Worm (Caenorhabditis elegans): ENCODE measurements around the gene T28D9.1.

The T28D9.1 gene

DNA sequence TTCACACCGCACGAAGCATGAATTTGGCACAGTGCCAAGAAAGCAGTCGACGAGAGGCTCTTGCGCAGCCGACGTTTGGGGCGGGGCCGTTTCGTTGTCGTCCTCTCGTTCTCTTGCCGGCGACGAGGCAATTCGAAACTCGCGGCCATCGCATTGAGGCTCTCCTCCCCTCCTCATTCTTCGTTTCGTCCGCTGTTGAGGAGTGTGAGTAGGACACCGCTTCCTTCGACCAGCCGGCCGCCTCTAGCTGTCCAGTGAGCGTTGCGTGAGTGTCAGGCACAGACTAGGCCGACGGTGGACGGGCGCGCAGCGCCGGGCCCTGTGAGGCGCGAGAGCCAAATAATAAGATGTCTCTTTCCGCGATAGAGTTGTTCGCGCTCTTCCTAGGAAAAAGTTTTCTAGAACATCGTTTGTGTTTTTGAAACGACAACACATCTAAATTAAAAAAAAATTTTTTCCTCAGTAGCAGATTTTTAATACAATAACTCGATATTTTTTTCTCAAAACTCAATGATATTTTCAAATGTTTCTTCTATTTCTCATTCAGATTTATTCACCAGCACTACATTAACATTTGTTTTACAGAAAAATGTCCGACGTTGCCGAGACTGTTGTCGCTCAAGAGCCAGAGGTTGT is at the start of gene T28D9.1, which contains the start of gene T28D9.11:
T28D9.1 (plus strand) TSS at position 586 of the 636 bp plus-strand sequence.
T28D9.11 (minus strand) TSS at position 177 of the 636 bp plus-strand sequence.
- peak; percentile 24 for TF ChIP-seq aly-1 (tag; optimal IDR thresholded peaks at IDR 0.05)
- TF ChIP-seq B0310.2 (tag; optimal IDR thresholded peaks at IDR 0.05), result peak; percentile 72
- no peak for TF ChIP-seq ets-7 (tag; optimal IDR thresholded peaks at IDR 0.05)
- TF ChIP-seq hmg-4 (GFP tag; optimal IDR thresholded peaks at IDR 0.05), result peak; percentile 80
- peak; percentile 60; the same call in 1 of the 2 replicates for TF ChIP-seq pes-1 (GFP tag; IDR thresholded peaks at IDR 0.05)
- TF ChIP-seq ama-1 (optimal IDR thresholded peaks at IDR 0.05), result no peak
- peak; percentile 39; the same call in 1 of the 2 replicates for TF ChIP-seq tbx-37 (GFP tag; conservative IDR thresholded peaks at IDR 0.05)
- no peak for TF ChIP-seq ceh-13 (GFP tag; optimal IDR thresholded peaks at IDR 0.05)
- TF ChIP-seq flt-1 (GFP tag; IDR thresholded peaks at IDR 0.05), result peak; percentile 33; the same call in 1 of the 2 replicates
- TF ChIP-seq F13C5.2 (tag; optimal IDR thresholded peaks at IDR 0.05), result no peak
- no peak for TF ChIP-seq sea-1 (GFP tag; conservative IDR thresholded peaks at IDR 0.05)
- no peak for TF ChIP-seq tbx-11 (GFP tag; IDR thresholded peaks at IDR 0.05)
- TF ChIP-seq hmbx-1 (tag; optimal IDR thresholded peaks at IDR 0.05), result no peak
- TF ChIP-seq hnd-1 (tag; optimal IDR thresholded peaks at IDR 0.05), result no peak
- TF ChIP-seq tra-4 (tag; optimal IDR thresholded peaks at IDR 0.05), result no peak
- TF ChIP-seq scrt-1 (GFP tag; IDR thresholded peaks at IDR 0.05), result 0 out of 2 replicates have a peak, but pooled peaks have one; percentile 59
- no peak for TF ChIP-seq ceh-36 (tag; optimal IDR thresholded peaks at IDR 0.05)

ce11 chrII:6443710-6444109 is 48.5 kb upstream of the T28D9.1 start, which contains the start of gene K06A1.2:
Gene K06A1.2, plus strand, starts transcription at chrII:6444010.
- TF ChIP-seq hmbx-1 (tag; optimal IDR thresholded peaks at IDR 0.05), result no peak
- TF ChIP-seq tbx-11 (GFP tag; IDR thresholded peaks at IDR 0.05), result no peak
- no peak for TF ChIP-seq hnd-1 (tag; optimal IDR thresholded peaks at IDR 0.05)

ce11 chrII:6448189-6448588 is 44.0 kb upstream of the T28D9.1 start:
- no peak for TF ChIP-seq tbx-11 (GFP tag; IDR thresholded peaks at IDR 0.05)
- TF ChIP-seq sea-1 (GFP tag; conservative IDR thresholded peaks at IDR 0.05), result no peak
- no peak for TF ChIP-seq hmbx-1 (tag; optimal IDR thresholded peaks at IDR 0.05)
- TF ChIP-seq ceh-13 (GFP tag; optimal IDR thresholded peaks at IDR 0.05), result no peak
- no peak for TF ChIP-seq scrt-1 (GFP tag; IDR thresholded peaks at IDR 0.05)
- TF ChIP-seq hnd-1 (tag; optimal IDR thresholded peaks at IDR 0.05), result no peak
- no peak for TF ChIP-seq tra-4 (tag; optimal IDR thresholded peaks at IDR 0.05)
- TF ChIP-seq pes-1 (GFP tag; IDR thresholded peaks at IDR 0.05), result no peak
- no peak for TF ChIP-seq aly-1 (tag; optimal IDR thresholded peaks at IDR 0.05)

ce11 chrII:6448656-6449055 is 43.5 kb upstream of the T28D9.1 start:
- no peak for TF ChIP-seq tbx-11 (GFP tag; IDR thresholded peaks at IDR 0.05)
- TF ChIP-seq F13C5.2 (tag; optimal IDR thresholded peaks at IDR 0.05), result no peak
- TF ChIP-seq hnd-1 (tag; optimal IDR thresholded peaks at IDR 0.05), result no peak
- TF ChIP-seq B0310.2 (tag; optimal IDR thresholded peaks at IDR 0.05), result no peak
- no peak for TF ChIP-seq hmbx-1 (tag; optimal IDR thresholded peaks at IDR 0.05)
- no peak for TF ChIP-seq pes-1 (GFP tag; IDR thresholded peaks at IDR 0.05)
- no peak for TF ChIP-seq tbx-37 (GFP tag; conservative IDR thresholded peaks at IDR 0.05)
- no peak for TF ChIP-seq ets-7 (tag; optimal IDR thresholded peaks at IDR 0.05)
- TF ChIP-seq scrt-1 (GFP tag; IDR thresholded peaks at IDR 0.05), result no peak
- TF ChIP-seq ceh-13 (GFP tag; optimal IDR thresholded peaks at IDR 0.05), result no peak
- TF ChIP-seq flt-1 (GFP tag; IDR thresholded peaks at IDR 0.05), result no peak
- TF ChIP-seq ceh-36 (tag; optimal IDR thresholded peaks at IDR 0.05), result no peak
- no peak for TF ChIP-seq hmg-4 (GFP tag; optimal IDR thresholded peaks at IDR 0.05)
- TF ChIP-seq tra-4 (tag; optimal IDR thresholded peaks at IDR 0.05), result no peak
- TF ChIP-seq ama-1 (optimal IDR thresholded peaks at IDR 0.05), result no peak
- TF ChIP-seq aly-1 (tag; optimal IDR thresholded peaks at IDR 0.05), result no peak
- TF ChIP-seq sea-1 (GFP tag; conservative IDR thresholded peaks at IDR 0.05), result no peak

- TF ChIP-seq tbx-37 (GFP tag; conservative IDR thresholded peaks at IDR 0.05) (no peak), scrt-1 (GFP tag; IDR thresholded peaks at IDR 0.05) (no peak), aly-1 (tag; optimal IDR thresholded peaks at IDR 0.05) (no peak), pes-1 (GFP tag; IDR thresholded peaks at IDR 0.05) (no peak), ama-1 (optimal IDR thresholded peaks at IDR 0.05) (no peak), ceh-36 (tag; optimal IDR thresholded peaks at IDR 0.05) (no peak), hmbx-1 (tag; optimal IDR thresholded peaks at IDR 0.05) (no peak), hmg-4 (GFP tag; optimal IDR thresholded peaks at IDR 0.05) (no peak), sea-1 (GFP tag; conservative IDR thresholded peaks at IDR 0.05) (no peak), flt-1 (GFP tag; IDR thresholded peaks at IDR 0.05) (no peak), hnd-1 (tag; optimal IDR thresholded peaks at IDR 0.05) (no peak), F13C5.2 (tag; optimal IDR thresholded peaks at IDR 0.05) (no peak), ets-7 (tag; optimal IDR thresholded peaks at IDR 0.05) (no peak), tra-4 (tag; optimal IDR thresholded peaks at IDR 0.05) (no peak), B0310.2 (tag; optimal IDR thresholded peaks at IDR 0.05) (no peak), ceh-13 (GFP tag; optimal IDR thresholded peaks at IDR 0.05) (no peak), tbx-11 (GFP tag; IDR thresholded peaks at IDR 0.05) (no peak)
These were observed 42.5 kb upstream of the T28D9.1 start, which contains the start of gene nhr-22 for ce11 chrII:6449656-6450055. Gene nhr-22, minus strand, starts transcription at chrII:6449792.

- TF ChIP-seq hmg-4 (GFP tag; optimal IDR thresholded peaks at IDR 0.05), result no peak
- TF ChIP-seq pes-1 (GFP tag; IDR thresholded peaks at IDR 0.05), result no peak
- TF ChIP-seq ceh-36 (tag; optimal IDR thresholded peaks at IDR 0.05), result peak; percentile 11
- no peak for TF ChIP-seq ceh-13 (GFP tag; optimal IDR thresholded peaks at IDR 0.05)
- no peak for TF ChIP-seq sea-1 (GFP tag; conservative IDR thresholded peaks at IDR 0.05)
- TF ChIP-seq ama-1 (optimal IDR thresholded peaks at IDR 0.05), result no peak
- no peak for TF ChIP-seq hnd-1 (tag; optimal IDR thresholded peaks at IDR 0.05)
These were observed 38.8 kb upstream of the T28D9.1 start, which contains the start of gene atg-16.2 for ce11 chrII:6453341-6453806. Gene atg-16.2, minus strand, starts transcription at chrII:6453391.

DNA sequence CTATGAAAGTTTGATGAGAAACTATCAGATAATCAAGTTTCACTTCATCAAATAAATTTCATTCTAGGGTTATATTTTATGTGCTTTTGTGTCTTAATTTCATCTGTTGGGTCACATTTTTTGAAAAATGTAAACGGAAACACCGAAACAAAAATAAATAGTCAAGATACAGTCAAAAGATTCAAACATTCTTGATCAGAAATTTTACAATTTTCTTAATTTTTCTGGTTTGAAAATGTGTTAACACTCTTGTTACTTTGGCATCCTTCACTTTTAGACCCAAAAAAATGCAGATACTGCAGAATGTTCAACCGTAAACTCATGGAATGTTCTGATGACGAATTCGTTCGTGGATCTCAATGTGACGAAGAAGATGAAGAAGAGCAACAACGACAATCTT is 37.5 kb upstream of the T28D9.1 start, which contains the start of gene aptf-1:
aptf-1 (plus strand) TSS at position 301 of the 400 bp plus-strand sequence.
- no peak for TF ChIP-seq hnd-1 (tag; optimal IDR thresholded peaks at IDR 0.05)
- no peak for TF ChIP-seq flt-1 (GFP tag; IDR thresholded peaks at IDR 0.05)
- TF ChIP-seq tbx-37 (GFP tag; conservative IDR thresholded peaks at IDR 0.05), result no peak
- no peak for TF ChIP-seq pes-1 (GFP tag; IDR thresholded peaks at IDR 0.05)
- no peak for TF ChIP-seq ets-7 (tag; optimal IDR thresholded peaks at IDR 0.05)

All from whole organism, early embryonic.